Worm (Caenorhabditis elegans) whole organism, L3 larva: ENCODE measurements around the gene cri-2.

Experiments used
- ZK546.5 ChIP-seq: sonication (generic microtip); optimal IDR thresholded peaks from 2 replicates; lab custom pipeline; 2017; ENCODE audit warnings: missing biosample characterization, missing genetic modification characterization
- aly-2 ChIP-seq: fragments of 150-350 bp; optimal IDR thresholded peaks from 2 replicates; lab custom pipeline; 2014; ENCODE audit warnings: missing biosample characterization, missing genetic modification characterization
- ama-1 ChIP-seq: fragments of 150-350 bp; optimal IDR thresholded peaks from 2 replicates; lab custom pipeline; 2018
- ceh-16 ChIP-seq: sonication (generic microtip); optimal IDR thresholded peaks from 2 replicates; lab custom pipeline; 2017; ENCODE audit warnings: missing biosample characterization, missing genetic modification characterization
- ceh-28 ChIP-seq: fragments of 150-350 bp; optimal IDR thresholded peaks from 2 replicates; lab custom pipeline; 2014; ENCODE audit warnings: missing biosample characterization, missing genetic modification reagents, missing genetic modification characterization
- ceh-9 ChIP-seq: sonication (generic microtip); optimal IDR thresholded peaks from 2 replicates; lab custom pipeline; 2018; ENCODE audit warnings: missing biosample characterization, missing genetic modification characterization
- daf-12 ChIP-seq: fragments of 150-350 bp; optimal IDR thresholded peaks from 2 replicates; lab custom pipeline; 2014; ENCODE audit warnings: missing biosample characterization, missing genetic modification reagents, missing genetic modification characterization
- egl-5 ChIP-seq: fragments of 150-350 bp; optimal IDR thresholded peaks from 2 replicates; lab custom pipeline; 2017; ENCODE audit warnings: missing biosample characterization, missing genetic modification reagents, missing genetic modification characterization, inconsistent platforms
- elt-2 ChIP-seq: sonication (generic microtip); optimal IDR thresholded peaks from 2 replicates; lab custom pipeline; 2016; ENCODE audit warnings: missing genetic modification reagents, mild to moderate bottlenecking, missing genetic modification characterization, missing compliant biosample characterization
- eor-1 ChIP-seq, 2 experiments: fragments of 150-350 bp; optimal IDR thresholded peaks; 2 replicates each; lab custom pipeline; 2014 to 2018; ENCODE audit warnings: missing biosample characterization in 2 of 2, missing genetic modification characterization in 2 of 2
- fkh-10 ChIP-seq: sonication (generic microtip); optimal IDR thresholded peaks from 2 replicates; lab custom pipeline; 2017; ENCODE audit warnings: missing biosample characterization, missing genetic modification reagents, missing genetic modification characterization
- fkh-2 ChIP-seq: fragments of 150-350 bp; optimal IDR thresholded peaks from 2 replicates; lab custom pipeline; 2014; ENCODE audit warnings: missing biosample characterization, missing genetic modification reagents, missing genetic modification characterization
- fos-1 ChIP-seq: fragments of 150-350 bp; optimal IDR thresholded peaks from 2 replicates; lab custom pipeline; 2014; ENCODE audit warnings: missing biosample characterization, missing genetic modification characterization
- jun-1 ChIP-seq: fragments of 150-350 bp; optimal IDR thresholded peaks from 2 replicates; lab custom pipeline; 2014; ENCODE audit warnings: missing biosample characterization, missing genetic modification reagents, missing genetic modification characterization
- lin-15B ChIP-seq: fragments of 150-350 bp; optimal IDR thresholded peaks from 2 replicates; lab custom pipeline; 2014; ENCODE audit warnings: missing biosample characterization, missing genetic modification characterization
- lin-39 ChIP-seq: fragments of 150-350 bp; optimal IDR thresholded peaks from 2 replicates; lab custom pipeline; 2018; ENCODE audit warnings: missing biosample characterization, missing genetic modification reagents, missing genetic modification characterization
- mdl-1 ChIP-seq: fragments of 150-350 bp; optimal IDR thresholded peaks from 2 replicates; lab custom pipeline; 2014; ENCODE audit warnings: missing biosample characterization, missing genetic modification characterization
- nhr-11 ChIP-seq: fragments of 150-350 bp; optimal IDR thresholded peaks from 2 replicates; lab custom pipeline; 2014; ENCODE audit warnings: missing biosample characterization, missing genetic modification characterization
- nhr-12 ChIP-seq: fragments of 150-350 bp; optimal IDR thresholded peaks from 2 replicates; lab custom pipeline; 2014; ENCODE audit warnings: missing biosample characterization, missing genetic modification characterization
- nhr-23 ChIP-seq: fragments of 150-350 bp; optimal IDR thresholded peaks from 2 replicates; lab custom pipeline; 2014; ENCODE audit warnings: missing biosample characterization, missing genetic modification reagents, missing genetic modification characterization
- nhr-237 ChIP-seq: fragments of 150-350 bp; optimal IDR thresholded peaks from 2 replicates; lab custom pipeline; 2014; ENCODE audit warnings: missing biosample characterization, missing genetic modification characterization
- nhr-25 ChIP-seq: sonication (generic microtip); optimal IDR thresholded peaks from 2 replicates; lab custom pipeline; 2017; ENCODE audit warnings: missing biosample characterization, missing genetic modification characterization
- nhr-28 ChIP-seq: fragments of 150-350 bp; optimal IDR thresholded peaks from 2 replicates; lab custom pipeline; 2014; ENCODE audit warnings: missing biosample characterization, missing genetic modification characterization
- nhr-43 ChIP-seq: sonication (generic microtip); optimal IDR thresholded peaks from 2 replicates; lab custom pipeline; 2016; ENCODE audit warnings: mild to moderate bottlenecking, missing genetic modification characterization, missing compliant biosample characterization; ENCODE audit not compliant: poor library complexity, severe bottlenecking
- nhr-67 ChIP-seq: fragments of 150-350 bp; optimal IDR thresholded peaks from 2 replicates; lab custom pipeline; 2014; ENCODE audit warnings: missing biosample characterization, missing genetic modification characterization
- nhr-76 ChIP-seq: fragments of 150-350 bp; sonication (generic microtip); optimal IDR thresholded peaks from 5 replicates; lab custom pipeline; 2014; ENCODE audit warnings: missing biosample characterization, missing genetic modification characterization
- nhr-77 ChIP-seq: fragments of 150-350 bp; optimal IDR thresholded peaks from 2 replicates; lab custom pipeline; 2014; ENCODE audit warnings: missing biosample characterization, missing genetic modification characterization
- pha-4 ChIP-seq: fragments of 150-350 bp; optimal IDR thresholded peaks from 2 replicates; lab custom pipeline; 2014; ENCODE audit warnings: missing biosample characterization, missing genetic modification reagents, missing genetic modification characterization
- pqm-1 ChIP-seq: fragments of 150-350 bp; optimal IDR thresholded peaks from 2 replicates; lab custom pipeline; 2017; ENCODE audit warnings: missing biosample characterization, missing genetic modification characterization, inconsistent platforms
- sea-2 ChIP-seq: fragments of 150-350 bp; sonication (generic microtip); optimal IDR thresholded peaks from 4 replicates; lab custom pipeline; 2014; ENCODE audit warnings: missing biosample characterization, missing genetic modification reagents, missing genetic modification characterization
- skn-1 ChIP-seq: fragments of 150-350 bp; optimal IDR thresholded peaks from 2 replicates; lab custom pipeline; 2014; ENCODE audit warnings: missing biosample characterization, missing genetic modification characterization
- snpc-4 ChIP-seq: fragments of 150-350 bp; optimal IDR thresholded peaks from 2 replicates; lab custom pipeline; 2014; ENCODE audit warnings: missing biosample characterization, missing genetic modification characterization
- unc-39 ChIP-seq: sonication (generic microtip); optimal IDR thresholded peaks from 4 replicates; lab custom pipeline; 2017; ENCODE audit warnings: missing biosample characterization, missing genetic modification characterization
- ztf-4 ChIP-seq: fragments of 150-350 bp; optimal IDR thresholded peaks from 2 replicates; lab custom pipeline; 2014; ENCODE audit warnings: missing biosample characterization, missing genetic modification characterization

cri-2 gene

ce11 chrV:8161699-8162098 lies 39.9 kb upstream of the cri-2 start, which contains the start of gene F20D6.5:
Gene F20D6.5, plus strand, starts transcription at chrV:8161957.
- peak; percentile 61 for TF ChIP-seq elt-2
- no peak for TF ChIP-seq nhr-23 (tag; lab: Kevin White, UChicago)
- TF ChIP-seq nhr-76, result no peak
- TF ChIP-seq pqm-1 (tag; lab: Kevin White, UChicago), result peak; percentile 83

ce11 chrV:8163199-8163598 lies 38.4 kb upstream of the cri-2 start:
- TF ChIP-seq ztf-4 (tag; lab: Kevin White, UChicago), result no peak
- TF ChIP-seq mdl-1 (tag; lab: Kevin White, UChicago), result no peak
- peak; percentile 7 for TF ChIP-seq pha-4 (tag; lab: Kevin White, UChicago)

ce11 chrV:8168219-8168962 lies 33.2 kb upstream of the cri-2 start, which contains the start of gene F20D6.8:
Gene F20D6.8, minus strand, starts transcription at chrV:8168269.
- TF ChIP-seq eor-1 (tag; optimal IDR thresholded peaks at IDR 0.05; lab: Kevin White, UChicago) (no peak), nhr-237 (no peak), snpc-4 (tag; lab: Kevin White, UChicago) (no peak), nhr-67 (tag; lab: Kevin White, UChicago) (no peak), lin-39 (tag; lab: Kevin White, UChicago) (no peak), skn-1 (tag; lab: Kevin White, UChicago) (no peak), fkh-2 (no peak), ceh-16 (tag; lab: Kevin White, UChicago) (no peak), fos-1 (tag; lab: Kevin White, UChicago) (no peak), sea-2 (GFP tag; lab: Kevin White, UChicago) (no peak), nhr-11 (tag; lab: Kevin White, UChicago) (no peak)

ce11 chrV:8169150-8169549 lies 32.5 kb upstream of the cri-2 start:
- TF ChIP-seq aly-2 (tag; lab: Kevin White, UChicago) (no peak), nhr-12 (tag; lab: Kevin White, UChicago) (no peak), fkh-10 (GFP tag; lab: Kevin White, UChicago) (no peak), elt-2 (no peak), daf-12 (tag; lab: Kevin White, UChicago) (no peak), lin-39 (tag; lab: Kevin White, UChicago) (no peak), nhr-77 (tag; lab: Kevin White, UChicago) (no peak), nhr-25 (tag; lab: Kevin White, UChicago) (no peak)

- TF ChIP-seq nhr-28 (tag; lab: Kevin White, UChicago), result no peak
- TF ChIP-seq lin-15B (tag; lab: Kevin White, UChicago), result no peak
- TF ChIP-seq jun-1 (tag; lab: Kevin White, UChicago), result no peak
- TF ChIP-seq pqm-1 (tag; lab: Kevin White, UChicago), result no peak
- no peak for TF ChIP-seq mdl-1 (tag; lab: Kevin White, UChicago)
- no peak for TF ChIP-seq nhr-237
- TF ChIP-seq ztf-4 (tag; lab: Kevin White, UChicago), result no peak
- no peak for TF ChIP-seq ceh-16 (tag; lab: Kevin White, UChicago)
- TF ChIP-seq egl-5 (tag; lab: Kevin White, UChicago), result no peak
- TF ChIP-seq ceh-9, result no peak
- no peak for TF ChIP-seq nhr-12 (tag; lab: Kevin White, UChicago)
- TF ChIP-seq nhr-25 (tag; lab: Kevin White, UChicago), result no peak
- TF ChIP-seq ceh-28 (tag; lab: Kevin White, UChicago), result no peak
- no peak for TF ChIP-seq unc-39 (tag; lab: Kevin White, UChicago)
- TF ChIP-seq nhr-43 (tag; lab: Kevin White, UChicago), result no peak
- no peak for TF ChIP-seq ZK546.5 (tag; lab: Kevin White, UChicago)
- TF ChIP-seq ama-1 (lab: Kevin White, UChicago), result no peak
- TF ChIP-seq skn-1 (tag; lab: Kevin White, UChicago), result no peak
These were observed 31.3 kb upstream of the cri-2 start for ce11 chrV:8170300-8170699.
